Worm (Caenorhabditis elegans) whole organism, late embryonic: ENCODE data around the gene tkr-3.

Experiments used
- C08G9.2 ChIP-seq: sonication (generic microtip); optimal IDR thresholded peaks from 2 replicates; lab custom pipeline; 2016; ENCODE audit warnings: mild to moderate bottlenecking, missing genetic modification characterization, moderate library complexity, missing compliant biosample characterization
- ceh-22 ChIP-seq: sonication (generic microtip); optimal IDR thresholded peaks from 2 replicates; lab custom pipeline; 2017; ENCODE audit warnings: missing biosample characterization, missing genetic modification characterization
- ets-4 ChIP-seq: sonication (generic microtip); optimal IDR thresholded peaks from 2 replicates; lab custom pipeline; 2016; ENCODE audit warnings: missing genetic modification characterization, missing compliant biosample characterization
- fkh-10 ChIP-seq: fragments of 150-350 bp; optimal IDR thresholded peaks from 2 replicates; lab custom pipeline; 2014; ENCODE audit warnings: missing biosample characterization, missing genetic modification reagents, missing genetic modification characterization
- ref-2 ChIP-seq: sonication (generic microtip); optimal IDR thresholded peaks from 2 replicates; lab custom pipeline; 2016; ENCODE audit warnings: missing genetic modification characterization, missing compliant biosample characterization
- sdc-2 ChIP-seq: sonication (generic microtip); optimal IDR thresholded peaks from 2 replicates; lab custom pipeline; 2016; ENCODE audit warnings: missing genotype, missing genetic modification characterization, missing compliant biosample characterization

- TF ChIP-seq sdc-2 (tag; lab: Kevin White, UChicago) (no peak), ref-2 (no peak), ceh-22 (tag; lab: Kevin White, UChicago) (no peak), C08G9.2 (tag; lab: Kevin White, UChicago) (no peak), fkh-10 (GFP tag; lab: Kevin White, UChicago) (no peak), ets-4 (tag; lab: Kevin White, UChicago) (no peak)
These were observed 12.9 kb downstream of the tkr-3 start for ce11 chrIV:5108971-5109370.
